Fruit fly (Drosophila melanogaster): ENCODE results near the gene Pde11.

The Pde11 gene

DNA sequence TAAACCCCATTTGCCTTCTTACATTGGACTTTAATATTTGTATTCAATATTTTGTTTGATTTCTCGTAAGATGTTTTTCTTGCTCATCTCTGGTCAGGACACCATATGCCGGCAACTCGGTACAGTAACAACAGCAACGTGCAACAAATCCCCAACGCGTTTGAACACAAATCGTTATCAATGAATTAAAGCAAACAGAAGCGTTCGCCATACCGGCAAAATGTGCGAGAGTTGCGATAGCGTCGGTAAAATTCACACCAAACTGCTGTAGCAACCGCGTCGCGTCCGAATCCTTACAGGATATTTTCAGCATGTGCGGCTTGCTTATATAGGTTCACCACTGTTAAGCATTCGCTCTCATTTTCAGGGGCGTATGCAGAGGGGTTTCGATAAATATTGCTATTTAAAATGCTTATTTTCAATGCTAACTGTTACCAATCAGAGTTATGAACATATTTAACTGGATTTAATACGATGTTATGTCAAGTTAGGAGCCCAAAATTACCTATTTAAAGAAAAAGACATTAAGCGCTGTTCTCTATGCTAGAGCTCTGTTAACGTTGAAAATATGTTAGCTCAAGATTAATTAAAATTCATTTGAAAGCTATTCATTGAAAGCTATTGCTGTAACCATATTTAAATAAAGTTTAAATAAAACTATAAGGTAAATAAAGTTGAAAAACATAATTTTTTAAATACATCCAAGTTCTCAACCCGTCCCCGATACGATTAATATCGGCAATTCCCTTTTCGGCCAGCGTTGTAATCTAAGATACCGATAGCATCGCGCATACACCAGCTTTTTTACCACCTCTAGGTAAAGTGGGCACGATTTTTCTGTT, at the start of gene Pde11, which contains the start of gene CG15160:
Pde11 (minus strand) TSS at position 243 of the 842 bp plus-strand sequence.
CG15160 (plus strand) TSS at position 792 of the 842 bp plus-strand sequence.
- TF ChIP-seq noc (tag; optimal IDR thresholded peaks at IDR 0.05), result no peak

DNA sequence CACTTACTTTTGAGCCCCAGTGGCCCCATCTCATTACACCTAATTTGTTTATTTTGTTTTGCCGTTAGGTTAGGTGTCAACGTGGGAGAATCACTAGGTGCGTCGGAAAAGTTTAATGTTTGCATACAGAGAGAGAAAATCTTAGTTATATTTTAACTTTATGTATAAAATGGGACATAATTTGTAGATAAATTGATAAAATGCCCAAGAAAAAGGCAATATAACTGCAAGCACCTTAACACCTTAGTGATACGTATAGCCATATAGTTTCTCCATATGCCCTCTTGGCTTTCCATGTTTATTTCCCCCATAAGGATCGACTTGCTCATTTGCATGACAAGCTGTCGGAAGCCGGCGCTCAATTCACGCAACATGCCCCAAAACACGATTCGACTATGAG, 48.8 kb upstream of the Pde11 start:
- no peak for TF ChIP-seq noc (tag; optimal IDR thresholded peaks at IDR 0.05)

DNA sequence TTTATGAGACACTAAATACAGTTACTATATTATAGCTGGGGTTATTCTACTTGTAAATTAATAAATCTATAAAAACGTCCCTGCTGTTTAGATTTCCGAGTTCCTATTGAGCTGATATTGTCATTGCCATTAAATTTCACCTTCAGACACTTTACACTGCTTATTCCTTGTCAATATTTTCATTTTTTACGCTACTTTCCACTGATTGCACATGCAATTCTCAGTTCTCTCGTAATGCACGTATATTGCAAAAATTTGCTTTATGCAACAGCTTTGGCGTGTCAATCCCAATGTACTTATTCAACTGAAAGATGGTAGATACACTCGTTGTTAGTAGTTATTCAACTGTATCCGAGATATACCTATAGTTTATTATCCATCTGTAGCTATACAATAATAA, 42.2 kb upstream of the Pde11 start:
- no peak for TF ChIP-seq noc (tag; optimal IDR thresholded peaks at IDR 0.05)

DNA sequence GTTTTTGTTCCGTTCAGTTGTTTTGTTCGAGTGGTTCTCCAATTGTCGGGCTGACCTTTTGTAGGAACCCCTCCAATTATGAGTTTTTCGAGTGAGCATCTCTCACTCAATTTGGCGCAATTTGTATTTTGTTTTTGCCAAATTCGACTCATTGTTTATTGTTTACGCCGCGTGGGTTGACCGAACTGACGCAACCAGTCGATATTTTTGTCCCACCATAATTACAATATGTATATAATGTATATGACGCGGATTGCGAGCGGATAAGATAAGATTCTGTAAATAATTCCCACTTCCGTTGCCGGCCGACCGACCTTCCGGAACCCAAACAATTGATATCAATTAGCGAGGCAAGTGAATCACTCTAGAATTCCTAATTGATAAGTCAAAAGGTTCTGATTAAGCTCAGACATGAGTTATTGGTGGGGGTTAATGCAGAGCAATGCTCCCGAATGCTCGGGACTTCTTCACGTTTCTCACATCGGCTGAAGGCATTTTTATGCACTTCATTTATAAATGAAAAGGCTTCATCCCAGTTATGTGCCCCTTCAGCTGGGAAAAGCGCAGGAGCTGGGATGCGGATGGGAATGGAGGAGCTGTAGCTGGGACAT, 40.6 kb upstream of the Pde11 start:
- TF ChIP-seq noc (tag; optimal IDR thresholded peaks at IDR 0.05), result no peak

DNA sequence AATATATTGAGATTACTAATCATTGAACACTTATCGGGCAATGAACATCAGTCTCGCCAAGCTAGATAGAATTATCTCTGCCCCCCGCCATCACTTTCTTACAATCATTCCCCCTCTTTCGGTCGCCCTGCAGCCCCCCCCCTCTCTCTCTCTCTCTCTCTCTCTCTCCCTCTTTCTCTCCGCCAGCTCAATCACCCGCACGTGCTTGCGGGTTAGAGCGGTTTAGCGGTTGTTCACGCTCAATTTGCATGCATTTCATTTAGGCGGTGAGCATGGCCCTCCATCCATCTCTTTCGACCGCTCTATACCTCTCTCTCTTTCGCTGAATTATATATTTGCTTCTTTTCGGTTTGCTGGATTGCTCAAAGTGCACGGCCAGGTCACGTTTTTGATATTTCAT, 39.0 kb upstream of the Pde11 start:
- no peak for TF ChIP-seq noc (tag; optimal IDR thresholded peaks at IDR 0.05)

DNA sequence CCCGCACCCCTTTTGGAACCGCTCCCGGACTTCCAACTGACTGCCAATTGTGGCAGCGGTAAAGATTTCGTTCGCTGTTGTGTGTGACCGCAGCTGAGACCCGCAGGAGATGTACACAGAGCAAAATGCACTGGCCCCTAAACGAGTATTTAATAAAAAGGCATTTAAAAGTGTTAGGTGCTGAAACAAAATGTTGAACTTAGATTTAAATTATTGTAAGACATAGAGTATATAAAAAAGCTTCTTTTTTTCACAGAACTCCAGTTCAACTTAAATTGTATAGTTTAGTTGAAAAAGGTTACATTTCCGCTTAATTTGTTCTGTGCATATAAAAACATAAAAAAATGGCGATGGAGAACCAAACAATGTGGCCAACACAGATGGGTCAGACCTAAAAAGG, 38.0 kb upstream of the Pde11 start:
- TF ChIP-seq noc (tag; optimal IDR thresholded peaks at IDR 0.05), result no peak

DNA sequence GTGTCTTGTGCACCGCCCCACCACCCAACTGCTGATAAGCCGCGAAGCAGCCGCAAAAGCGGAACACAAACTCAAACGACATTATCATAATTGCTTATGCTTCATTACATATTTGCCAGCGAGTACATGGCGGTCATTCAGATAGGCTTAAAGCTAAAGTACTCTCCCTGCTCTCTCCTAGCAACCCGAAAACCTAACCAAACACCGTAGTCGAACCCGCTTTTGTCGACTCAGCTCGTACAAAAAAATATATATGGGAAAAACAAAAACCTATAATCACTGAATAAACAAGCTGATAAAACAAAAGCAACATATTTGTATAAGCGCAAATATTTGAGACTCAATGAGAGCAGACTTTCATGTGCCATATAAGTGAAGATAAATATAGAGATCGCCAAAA, 36.8 kb upstream of the Pde11 start:
- TF ChIP-seq noc (tag; optimal IDR thresholded peaks at IDR 0.05), result peak; percentile 66

DNA sequence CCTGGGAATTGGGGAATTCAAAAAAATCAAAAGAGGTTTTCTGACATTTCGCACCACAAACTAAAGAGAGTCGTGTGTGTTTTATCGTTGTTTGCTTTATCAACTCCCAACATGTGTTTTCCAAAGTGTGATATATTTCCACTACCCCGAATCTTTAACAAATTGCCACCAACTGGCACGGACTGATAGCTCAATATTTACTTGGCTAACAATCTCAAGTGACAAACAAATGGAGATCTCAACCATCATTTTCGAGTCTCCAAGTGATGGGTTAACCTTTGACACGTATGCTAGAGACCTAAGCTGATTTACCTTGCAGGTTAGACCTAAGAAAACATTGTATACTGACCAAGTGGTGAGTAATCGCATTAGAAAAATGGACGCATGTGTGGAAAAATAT, 35.3 kb upstream of the Pde11 start:
- no peak for TF ChIP-seq noc (tag; optimal IDR thresholded peaks at IDR 0.05)

DNA sequence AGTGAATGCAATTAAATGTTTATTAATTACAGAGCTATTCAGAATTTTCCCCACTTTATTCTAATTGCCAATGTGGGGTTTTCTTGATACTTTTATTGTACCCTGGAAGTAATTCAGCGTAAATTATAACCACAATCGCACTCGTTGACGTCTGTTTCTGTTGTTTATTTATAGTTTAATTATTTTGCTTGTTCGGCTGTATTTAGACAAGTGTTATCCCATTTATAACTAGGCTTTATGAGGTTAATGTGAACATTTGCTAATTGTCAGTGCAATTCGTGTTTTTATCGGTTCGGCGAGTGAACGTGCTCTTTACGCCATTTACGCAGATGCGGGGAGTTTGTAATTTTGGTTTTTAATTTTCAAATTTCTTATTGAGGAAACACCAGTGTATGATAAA, 34.9 kb upstream of the Pde11 start:
- TF ChIP-seq noc (tag; optimal IDR thresholded peaks at IDR 0.05), result peak; percentile 37

DNA sequence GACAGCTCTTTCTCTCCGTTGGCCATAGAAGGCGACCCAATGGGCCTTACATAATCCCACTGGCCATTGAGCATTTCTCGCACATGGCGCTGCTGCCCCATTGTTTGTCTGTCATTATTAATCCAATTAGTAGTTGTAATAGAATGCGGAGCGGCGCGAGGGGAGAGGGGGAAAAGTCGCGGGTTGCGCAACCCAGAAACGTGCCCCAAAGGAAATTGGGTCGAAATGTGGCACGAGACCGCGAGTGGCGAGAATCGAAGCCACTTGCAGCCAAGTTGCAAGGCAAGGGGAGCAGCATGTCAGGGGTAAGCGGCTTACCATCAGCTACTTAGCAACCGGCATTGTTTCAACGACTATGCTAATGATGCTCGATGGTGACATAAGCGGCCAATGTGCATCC, 34.2 kb upstream of the Pde11 start:
- TF ChIP-seq noc (tag; optimal IDR thresholded peaks at IDR 0.05), result no peak

DNA sequence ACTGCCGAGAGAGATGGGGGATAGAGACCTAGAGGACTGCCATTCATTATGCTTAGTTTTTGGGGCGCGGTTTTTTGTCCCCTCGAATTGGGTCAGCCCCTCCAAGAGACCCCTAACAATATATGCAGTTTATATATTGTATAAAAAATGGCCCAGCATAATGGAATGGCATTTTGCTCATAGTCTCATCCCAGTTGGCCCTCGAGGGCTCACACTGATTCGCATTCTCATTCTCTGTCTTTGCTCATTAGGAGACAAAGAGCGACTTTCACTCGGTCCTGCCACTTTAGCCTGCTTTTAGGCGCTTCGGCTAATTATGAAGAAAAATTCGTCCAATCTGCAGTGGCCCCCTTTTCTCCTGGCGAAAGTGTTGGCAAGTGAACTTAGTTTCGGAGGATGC, 33.3 kb upstream of the Pde11 start:
- no peak for TF ChIP-seq noc (tag; optimal IDR thresholded peaks at IDR 0.05)

DNA sequence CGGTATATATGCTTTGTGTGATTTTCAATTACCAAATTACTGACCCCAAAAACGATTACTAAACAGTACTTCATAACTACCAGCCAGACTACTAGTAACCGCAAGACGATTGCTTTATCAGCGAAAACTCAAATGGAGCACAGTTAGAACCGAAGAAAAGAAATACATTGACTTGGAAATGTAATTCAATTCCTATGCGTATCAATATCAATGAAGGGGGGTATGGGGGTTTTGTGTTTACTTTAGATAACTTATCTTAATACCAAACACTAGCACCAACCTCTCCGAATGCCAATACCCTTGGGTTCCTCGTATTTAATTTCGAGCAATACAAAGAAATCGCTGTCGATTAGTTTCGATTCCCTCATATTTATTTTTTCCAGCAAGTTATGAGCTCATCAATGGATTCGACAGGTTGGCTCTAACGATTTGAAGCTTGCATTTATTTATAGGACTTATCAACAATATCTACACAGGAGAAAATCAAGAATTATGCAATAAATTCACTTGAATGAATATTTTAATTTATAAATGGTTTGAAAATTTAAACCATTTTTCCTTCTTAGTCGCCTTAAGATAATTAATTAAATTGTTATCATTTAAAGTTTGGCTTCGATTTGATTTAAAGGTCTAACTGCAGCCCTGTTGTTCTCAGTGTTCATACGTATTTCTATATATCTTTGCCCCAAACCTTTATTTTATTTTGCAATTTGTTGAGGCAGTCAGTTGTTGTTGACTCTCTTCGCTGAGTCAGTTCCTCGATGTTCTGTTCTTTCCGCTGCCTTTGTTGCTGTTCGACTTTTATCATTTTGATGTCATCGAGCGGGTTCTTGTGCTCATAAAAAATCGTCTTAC, 31.4 kb upstream of the Pde11 start:
- peak; percentile 96 for TF ChIP-seq noc (tag; optimal IDR thresholded peaks at IDR 0.05)

DNA sequence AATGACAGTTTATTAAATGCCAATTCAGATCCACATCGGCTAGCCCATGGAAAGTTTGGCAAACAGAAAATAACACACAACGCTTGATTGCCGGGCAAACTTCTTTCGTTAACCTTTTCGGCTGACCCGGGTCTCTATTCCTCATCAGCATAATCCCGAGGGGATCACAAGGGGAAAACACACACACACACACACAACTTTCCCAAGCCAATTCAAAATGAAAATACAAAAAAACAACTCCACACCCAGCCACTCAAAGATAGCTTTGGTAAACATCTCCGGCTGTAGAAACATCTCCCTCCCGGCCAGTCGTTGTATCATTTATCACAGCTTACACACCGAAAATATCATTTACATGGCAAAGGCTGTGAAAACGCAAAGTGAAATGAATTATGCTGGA, 30.0 kb upstream of the Pde11 start:
- TF ChIP-seq noc (tag; optimal IDR thresholded peaks at IDR 0.05), result no peak

DNA sequence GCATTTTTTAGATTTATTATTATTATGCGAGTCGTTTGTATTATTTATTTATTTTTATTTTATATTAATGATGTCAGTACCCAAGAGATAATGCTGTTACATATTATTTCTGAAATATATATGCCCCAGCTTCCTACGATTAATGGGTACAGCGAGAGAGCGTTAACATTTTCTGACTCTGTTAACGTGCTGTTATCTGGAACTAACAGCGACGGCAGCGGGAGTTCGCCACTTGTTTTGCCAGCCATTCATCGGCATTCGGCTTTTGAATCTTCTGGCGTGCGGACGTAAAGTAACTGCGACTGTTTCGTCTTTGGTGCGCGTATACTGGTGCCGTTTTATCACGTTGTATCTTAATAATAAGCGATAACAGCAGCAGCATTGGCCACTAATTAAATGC, 26.9 kb upstream of the Pde11 start, which contains the start of gene MESR3:
MESR3 (plus strand) TSS at position 254 of the 400 bp plus-strand sequence.
- TF ChIP-seq noc (tag; optimal IDR thresholded peaks at IDR 0.05), result peak; percentile 19

DNA sequence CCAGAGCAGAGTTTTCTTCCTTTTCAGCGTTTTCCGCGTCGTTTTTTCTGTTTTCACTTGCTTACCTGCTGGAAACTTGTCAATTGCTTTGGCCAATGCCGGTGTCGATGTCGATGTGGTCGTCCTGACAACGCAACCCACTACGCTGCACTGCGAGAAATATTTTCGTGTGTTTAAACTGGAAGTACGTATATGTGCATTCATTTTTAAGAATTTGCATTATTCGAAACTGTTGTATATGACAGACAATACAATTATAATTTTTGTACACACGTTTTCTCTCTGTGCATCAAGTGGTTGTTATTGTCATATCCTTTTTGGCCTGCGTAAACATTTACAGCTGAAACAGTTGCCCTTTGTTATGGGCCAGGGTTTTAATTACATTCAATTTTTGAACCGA, 25.9 kb upstream of the Pde11 start, which contains the start of gene IFT46:
IFT46 (minus strand) TSS at position 88 of the 400 bp plus-strand sequence.
- TF ChIP-seq noc (tag; optimal IDR thresholded peaks at IDR 0.05), result no peak

DNA sequence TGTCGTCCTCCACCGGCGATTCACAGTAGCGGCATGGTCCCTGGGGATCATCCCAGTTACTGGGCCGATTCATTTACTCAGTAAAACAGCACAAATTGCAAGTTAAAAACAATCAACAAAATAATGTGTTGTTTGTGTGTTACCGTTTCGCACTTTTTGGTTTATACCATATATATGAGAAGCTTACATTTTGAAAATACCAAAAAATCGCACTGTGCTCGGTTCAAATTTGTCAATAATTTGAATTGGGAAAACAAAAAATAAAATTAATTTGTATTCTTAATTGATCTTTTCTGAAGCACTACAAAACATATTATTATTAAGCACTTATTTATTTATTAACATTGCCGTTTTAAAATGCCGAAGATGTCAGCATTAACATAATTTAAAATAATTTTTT, 22.0 kb upstream of the Pde11 start, which contains the start of gene Atac2:
Atac2 (minus strand) TSS at position 144 of the 400 bp plus-strand sequence.
- no peak for TF ChIP-seq noc (tag; optimal IDR thresholded peaks at IDR 0.05)
